Worm (Caenorhabditis elegans) whole organism, L1 larva: ENCODE data around the gene srh-148.

ENCODE experiments used
- ceh-63 ChIP-seq: fragments of 200-800 bp; sonication (Bioruptor generic); optimal IDR thresholded peaks from 2 replicates; lab custom pipeline; 2018; ENCODE audit warnings: mild to moderate bottlenecking, missing genetic modification characterization, missing compliant biosample characterization
- ces-1 ChIP-seq: fragments of 150-350 bp; optimal IDR thresholded peaks from 2 replicates; lab custom pipeline; 2014; ENCODE audit warnings: missing biosample characterization, missing genetic modification reagents, missing genetic modification characterization
- efl-1 ChIP-seq, 4 experiments: fragments of 150-350 bp; optimal IDR thresholded peaks in 3 of 4; peaks in 1 of 4; 1 replicate in 1 of 4; 2 replicates in 3 of 4; lab custom pipeline; 2014; ENCODE audit warnings: missing biosample characterization in 2 of 4, missing genetic modification characterization in 2 of 4, missing genetic modification reagents in 2 of 4
- efl-3 ChIP-seq: fragments of 200-800 bp; sonication (Bioruptor generic); optimal IDR thresholded peaks from 2 replicates; lab custom pipeline; 2018; ENCODE audit warnings: mild to moderate bottlenecking, missing genetic modification characterization, missing compliant biosample characterization
- egl-27 ChIP-seq, 2 experiments: fragments of 150-350 bp in 1 of 2; sonication (generic microtip); optimal IDR thresholded peaks; 3 replicates each; lab custom pipeline; 2017 to 2018; ENCODE audit warnings: missing biosample characterization in 2 of 2, missing genetic modification characterization in 2 of 2, missing genetic modification reagents in 2 of 2
- elt-2 ChIP-seq: sonication (generic microtip); optimal IDR thresholded peaks from 2 replicates; lab custom pipeline; 2016; ENCODE audit warnings: missing genetic modification characterization, mild to moderate bottlenecking, inconsistent platforms, missing compliant biosample characterization, missing genetic modification reagents
- fkh-10 ChIP-seq: sonication (generic microtip); optimal IDR thresholded peaks from 2 replicates; lab custom pipeline; 2017; ENCODE audit warnings: missing biosample characterization, missing genetic modification reagents, missing genetic modification characterization
- fkh-4 ChIP-seq: sonication (generic microtip); optimal IDR thresholded peaks from 2 replicates; lab custom pipeline; 2016; ENCODE audit warnings: missing compliant biosample characterization, missing genetic modification characterization, borderline replicate concordance
- hlh-17 ChIP-seq: fragments of 200-800 bp; sonication (Bioruptor generic); optimal IDR thresholded peaks from 2 replicates; lab custom pipeline; 2018; ENCODE audit warnings: missing genetic modification characterization, mild to moderate bottlenecking, missing compliant biosample characterization, moderate library complexity, borderline replicate concordance
- hlh-4 ChIP-seq: sonication (generic microtip); optimal IDR thresholded peaks from 2 replicates; lab custom pipeline; 2016; ENCODE audit warnings: mild to moderate bottlenecking, missing genetic modification characterization, missing compliant biosample characterization
- irx-1 ChIP-seq: sonication (generic microtip); optimal IDR thresholded peaks from 2 replicates; lab custom pipeline; 2016; ENCODE audit warnings: missing genetic modification characterization, missing compliant biosample characterization
- jun-1 ChIP-seq: fragments of 150-350 bp; optimal IDR thresholded peaks from 2 replicates; lab custom pipeline; 2014; ENCODE audit warnings: missing biosample characterization, missing genetic modification reagents, missing genetic modification characterization
- lin-14 ChIP-seq: fragments of 200-800 bp; sonication (Bioruptor generic); optimal IDR thresholded peaks from 2 replicates; lab custom pipeline; 2018; ENCODE audit warnings: mild to moderate bottlenecking, missing genetic modification characterization, moderate library complexity, missing compliant biosample characterization
- lin-39 ChIP-seq: fragments of 150-350 bp; optimal IDR thresholded peaks from 2 replicates; lab custom pipeline; 2014; ENCODE audit warnings: missing biosample characterization, missing genetic modification reagents, missing genetic modification characterization
- lir-3 ChIP-seq: sonication (generic microtip); optimal IDR thresholded peaks from 2 replicates; lab custom pipeline; 2016; ENCODE audit warnings: mild to moderate bottlenecking, missing genetic modification characterization, moderate library complexity, missing compliant biosample characterization; ENCODE audit not compliant: poor library complexity
- mab-9 ChIP-seq: fragments of 200-800 bp; sonication (Bioruptor generic); IDR thresholded peaks from 2 replicates; pipeline ENCODE4 v1.3.6; 2022; ENCODE audit warnings: missing genetic modification reagents, missing genetic modification characterization, missing compliant biosample characterization
- mep-1 ChIP-seq: fragments of 150-350 bp; optimal IDR thresholded peaks from 2 replicates; lab custom pipeline; 2014; ENCODE audit warnings: missing biosample characterization, missing genetic modification characterization
- nhr-237 ChIP-seq: fragments of 150-350 bp; optimal IDR thresholded peaks from 2 replicates; lab custom pipeline; 2014; ENCODE audit warnings: missing biosample characterization, missing genetic modification characterization
- nhr-47 ChIP-seq: sonication (generic microtip); optimal IDR thresholded peaks from 2 replicates; lab custom pipeline; 2016; ENCODE audit warnings: mild to moderate bottlenecking, missing genetic modification characterization, moderate library complexity, missing compliant biosample characterization
- nhr-76 ChIP-seq: sonication (generic microtip); optimal IDR thresholded peaks from 2 replicates; lab custom pipeline; 2017; ENCODE audit warnings: missing biosample characterization, missing genetic modification characterization
- nhr-77 ChIP-seq: fragments of 150-350 bp; optimal IDR thresholded peaks from 2 replicates; lab custom pipeline; 2014; ENCODE audit warnings: missing biosample characterization, missing genetic modification characterization
- nhr-84 ChIP-seq: sonication (generic microtip); optimal IDR thresholded peaks from 2 replicates; lab custom pipeline; 2017; ENCODE audit warnings: missing biosample characterization, missing genetic modification characterization
- pax-3 ChIP-seq: fragments of 200-800 bp; sonication (Bioruptor generic); optimal IDR thresholded peaks from 2 replicates; lab custom pipeline; 2018; ENCODE audit warnings: mild to moderate bottlenecking, missing genetic modification characterization, moderate library complexity, missing compliant biosample characterization
- sox-4 ChIP-seq: sonication (generic microtip); optimal IDR thresholded peaks from 2 replicates; lab custom pipeline; 2016; ENCODE audit warnings: missing genetic modification characterization, missing compliant biosample characterization
- sptf-1 ChIP-seq: fragments of 150-350 bp; optimal IDR thresholded peaks from 2 replicates; lab custom pipeline; 2014; ENCODE audit warnings: missing biosample characterization, missing genetic modification characterization
- sup-37 ChIP-seq: fragments of 200-800 bp; sonication (Bioruptor generic); optimal IDR thresholded peaks from 2 replicates; lab custom pipeline; 2018; ENCODE audit warnings: mild to moderate bottlenecking, missing genetic modification characterization, missing compliant biosample characterization
- swsn-7 ChIP-seq: sonication (generic microtip); optimal IDR thresholded peaks from 2 replicates; lab custom pipeline; 2016; ENCODE audit warnings: missing genetic modification characterization, missing compliant biosample characterization
- tlp-1 ChIP-seq: fragments of 150-350 bp; optimal IDR thresholded peaks from 2 replicates; lab custom pipeline; 2014; ENCODE audit warnings: missing biosample characterization, missing genetic modification characterization
- unc-30 ChIP-seq: sonication (generic microtip); optimal IDR thresholded peaks from 2 replicates; lab custom pipeline; 2017; ENCODE audit warnings: missing biosample characterization, missing genetic modification characterization
- unc-62 ChIP-seq: fragments of 150-350 bp; optimal IDR thresholded peaks from 2 replicates; lab custom pipeline; 2014; ENCODE audit warnings: missing biosample characterization, missing genetic modification reagents, missing genetic modification characterization
- vab-15 ChIP-seq: sonication (generic microtip); optimal IDR thresholded peaks from 2 replicates; lab custom pipeline; 2017; ENCODE audit warnings: missing genotype, mild to moderate bottlenecking, missing genetic modification characterization, missing compliant biosample characterization
- ztf-11 ChIP-seq, 2 experiments: sonication (generic microtip); optimal IDR thresholded peaks; 2 replicates each; lab custom pipeline; 2016 to 2017; ENCODE audit warnings: missing genetic modification characterization in 2 of 2, missing biosample characterization in 1 of 2, missing compliant biosample characterization in 1 of 2

The srh-148 gene

DNA sequence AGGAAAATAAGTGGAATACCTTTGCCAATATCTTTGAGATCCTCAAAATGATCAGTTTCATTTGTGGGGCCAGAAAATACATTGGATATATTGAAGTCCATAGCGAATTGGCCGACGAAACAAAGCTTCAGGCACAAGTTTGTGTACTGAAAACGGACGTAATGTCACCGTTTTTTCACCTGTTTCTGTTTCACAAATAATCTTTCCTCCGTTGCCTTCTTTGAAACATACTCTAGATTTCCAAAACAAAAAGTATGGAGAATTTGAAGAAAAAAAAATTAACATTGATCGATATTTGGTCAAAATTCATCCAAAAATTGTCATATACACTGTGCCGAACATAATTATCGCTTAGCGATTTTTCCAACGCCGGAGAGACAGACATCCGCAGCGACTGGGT is 4.4 kb upstream of the srh-148 start, which contains the start of gene srz-12:
srz-12 (minus strand) TSS at position 101 of the 400 bp plus-strand sequence.
- TF ChIP-seq efl-3 (GFP tag; lab: Kevin White, UChicago) (no peak), nhr-84 (tag; lab: Kevin White, UChicago) (no peak), irx-1 (tag; lab: Kevin White, UChicago) (no peak), nhr-47 (tag; lab: Kevin White, UChicago) (no peak)
- TF ChIP-seq, all 84 proteins: peak for 0

DNA sequence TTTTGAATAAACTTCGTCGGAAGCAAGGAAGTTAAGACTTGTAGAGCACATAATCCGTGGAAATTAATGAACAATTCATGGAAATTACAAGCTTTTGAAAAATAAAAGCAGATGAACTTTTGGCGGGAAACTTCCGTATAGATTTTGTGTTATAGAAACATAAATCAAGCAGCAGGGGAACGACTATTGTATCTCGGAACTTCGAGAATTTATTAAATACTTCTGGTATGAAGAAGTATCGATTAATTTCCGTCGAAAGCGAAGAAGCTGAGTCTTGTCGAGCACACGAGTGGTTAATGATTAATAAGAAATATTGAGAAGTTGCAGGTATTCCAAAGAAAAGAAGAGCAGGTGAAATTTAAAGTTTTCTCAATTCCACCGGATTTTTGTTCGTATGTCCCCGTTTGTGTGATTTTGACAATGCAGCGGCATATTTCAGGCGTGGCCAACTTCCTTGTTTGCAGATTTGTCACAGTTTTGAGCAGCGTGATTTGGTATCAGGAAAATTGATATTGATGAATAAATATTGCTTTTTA is 7.8 kb downstream of the srh-148 start, which contains the start of gene srh-147:
srh-147 (minus strand) TSS at position 51 of the 536 bp plus-strand sequence.
- TF ChIP-seq hlh-4, result peak; percentile 92

DNA sequence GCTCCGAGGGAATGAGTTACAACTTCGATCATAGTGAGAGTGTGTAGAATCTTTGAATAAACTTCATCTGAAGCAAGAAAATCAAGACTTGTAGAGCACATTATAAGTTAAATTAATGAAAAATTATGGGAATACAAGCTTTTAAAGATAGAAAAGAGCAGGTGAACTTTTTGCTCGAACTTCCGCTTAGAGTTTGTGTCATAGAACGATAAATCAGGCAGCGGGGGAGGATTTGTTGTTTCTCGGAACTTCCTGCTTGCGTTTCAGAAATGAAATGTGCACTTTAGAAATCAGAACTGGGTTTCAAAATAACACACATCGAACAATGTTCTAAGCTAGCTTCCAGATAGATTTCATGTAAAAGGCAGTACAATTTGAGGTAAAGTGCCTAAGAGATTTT is 17.1 kb downstream of the srh-148 start, which contains the start of gene srh-149:
srh-149 (minus strand) TSS at position 101 of the 400 bp plus-strand sequence.
- no peak for TF ChIP-seq nhr-76 (tag; lab: Kevin White, UChicago)
- TF ChIP-seq fkh-4 (tag; lab: Kevin White, UChicago), result no peak
- TF ChIP-seq hlh-4, result peak; percentile 50
- no peak for TF ChIP-seq pax-3 (tag; lab: Kevin White, UChicago)
- TF ChIP-seq efl-1 (optimal IDR thresholded peaks at IDR 0.05; lab: Kevin White, UChicago), result no peak
- no peak for TF ChIP-seq efl-1 (GFP tag; optimal IDR thresholded peaks at IDR 0.05 in 1 of 2; lab: Kevin White, UChicago)

DNA sequence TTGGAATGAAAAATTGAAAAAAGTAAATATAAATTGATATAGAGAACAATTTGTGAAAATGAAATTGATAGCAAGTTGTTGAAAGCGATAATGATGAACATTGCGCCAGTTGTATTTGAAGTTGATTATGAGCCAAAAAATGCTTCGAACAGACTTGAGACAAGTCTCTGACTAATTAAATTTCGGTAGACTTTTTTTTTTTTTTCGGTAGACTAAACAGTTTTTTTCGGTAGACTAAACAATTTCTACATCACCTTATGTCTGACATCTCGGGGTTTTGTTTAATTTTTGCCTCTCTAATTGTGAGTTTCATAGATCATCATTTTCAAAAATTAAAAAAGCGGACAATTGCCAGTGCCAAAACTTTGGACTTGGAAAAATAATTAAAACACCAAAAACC is 24.6 kb downstream of the srh-148 start, which contains the start of gene srbc-54:
srbc-54 (minus strand) TSS at position 101 of the 400 bp plus-strand sequence.
- TF ChIP-seq sup-37 (GFP tag; lab: Kevin White, UChicago), result no peak
- TF ChIP-seq unc-30, result no peak
- TF ChIP-seq sox-4 (tag; lab: Kevin White, UChicago), result no peak
- TF ChIP-seq nhr-77, result no peak
- no peak for TF ChIP-seq nhr-47 (tag; lab: Kevin White, UChicago)
- no peak for TF ChIP-seq vab-15 (tag; lab: Kevin White, UChicago)
- no peak for TF ChIP-seq lin-39 (tag; lab: Kevin White, UChicago)
- no peak for TF ChIP-seq egl-27 (tag; optimal IDR thresholded peaks at IDR 0.05; lab: Kevin White, UChicago)
- no peak for TF ChIP-seq tlp-1
- no peak for TF ChIP-seq jun-1 (tag; lab: Kevin White, UChicago)
- no peak for TF ChIP-seq hlh-17
- no peak for TF ChIP-seq fkh-10 (GFP tag; lab: Kevin White, UChicago)
- TF ChIP-seq ceh-63 (GFP tag; lab: Kevin White, UChicago), result no peak
- TF ChIP-seq lir-3 (tag; lab: Kevin White, UChicago), result no peak
- TF ChIP-seq mep-1 (tag; lab: Kevin White, UChicago), result no peak

DNA sequence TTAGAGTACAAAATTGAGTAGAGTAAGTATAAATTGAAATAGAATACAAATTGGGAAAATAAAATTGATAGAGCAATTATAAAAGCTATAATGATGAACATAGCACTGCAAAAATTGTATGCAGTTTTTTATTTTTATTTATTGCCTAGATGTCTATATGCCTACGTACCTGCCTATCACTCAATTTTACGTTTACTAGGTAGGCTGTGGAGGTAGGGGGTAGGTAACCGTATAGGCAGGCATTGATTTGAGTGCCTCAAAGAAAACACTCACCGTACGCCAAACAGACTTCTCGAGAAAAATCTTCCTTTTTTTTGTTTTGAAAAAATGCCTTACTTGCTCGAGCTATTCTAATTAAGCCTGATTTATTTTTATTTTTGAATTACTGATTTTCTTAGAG is 26.6 kb downstream of the srh-148 start, which contains the start of gene srbc-56:
srbc-56 (minus strand) TSS at position 101 of the 400 bp plus-strand sequence.
- TF ChIP-seq jun-1 (tag; lab: Kevin White, UChicago) (no peak), nhr-237 (tag; lab: Kevin White, UChicago) (no peak), lin-14 (GFP tag; lab: Kevin White, UChicago) (no peak), sptf-1 (tag; lab: Kevin White, UChicago) (no peak), elt-2 (no peak), ces-1 (GFP tag; lab: Kevin White, UChicago) (no peak), sox-4 (tag; lab: Kevin White, UChicago) (no peak), swsn-7 (tag; lab: Kevin White, UChicago) (no peak), fkh-4 (tag; lab: Kevin White, UChicago) (no peak), unc-62 (GFP tag; lab: Kevin White, UChicago) (no peak), mab-9 (GFP tag; lab: Robert Waterston, UW) (no peak), egl-27 (tag; optimal IDR thresholded peaks at IDR 0.05; lab: Kevin White, UChicago) (no peak), ztf-11 (tag; optimal IDR thresholded peaks at IDR 0.05; lab: Kevin White, UChicago) (no peak)
